Worm (Caenorhabditis elegans): ENCODE data around the gene nep-25.

- no peak for TF ChIP-seq F10B5.3 (tag; optimal IDR thresholded peaks at IDR 0.05)
- TF ChIP-seq daf-12 (tag; optimal IDR thresholded peaks at IDR 0.05) = no peak
- no peak for TF ChIP-seq fos-1 (tag; optimal IDR thresholded peaks at IDR 0.05)
- no peak for TF ChIP-seq unc-130 (GFP tag; optimal IDR thresholded peaks at IDR 0.05)
- TF ChIP-seq fkh-10 (GFP tag; optimal IDR thresholded peaks at IDR 0.05) = no peak
- no peak for TF ChIP-seq ztf-7 (tag; optimal IDR thresholded peaks at IDR 0.05)
- TF ChIP-seq mdl-1 (tag; optimal IDR thresholded peaks at IDR 0.05) = no peak
- TF ChIP-seq nhr-48 (tag; optimal IDR thresholded peaks at IDR 0.05) = no peak
- no peak for TF ChIP-seq nhr-237 (tag; optimal IDR thresholded peaks at IDR 0.05)
- no peak for TF ChIP-seq pha-4 (GFP tag; IDR thresholded peaks at IDR 0.05)
- TF ChIP-seq pha-4 (tag; optimal IDR thresholded peaks at IDR 0.05) = no peak
- TF ChIP-seq pqm-1 (tag; optimal IDR thresholded peaks at IDR 0.05) = no peak
- TF ChIP-seq mep-1 (tag; optimal IDR thresholded peaks at IDR 0.05) = no peak
- no peak for TF ChIP-seq unc-62 (GFP tag; optimal IDR thresholded peaks at IDR 0.05 in 1 of 2)
- no peak for TF ChIP-seq unc-62 (tag; optimal IDR thresholded peaks at IDR 0.05)
- TF ChIP-seq nhr-102 (tag; optimal IDR thresholded peaks at IDR 0.05) = no peak
These were observed 13.6 kb upstream of the nep-25 start, which contains the start of gene ZK1248.11 for ce11 chrII:5828486-5828885.
